Worm (Caenorhabditis elegans) whole organism, young adult: Measurements from ENCODE around the gene ZK1086.2.

Source experiments
- F33H1.4 ChIP-seq: fragments of 200-800 bp; sonication (Bioruptor generic); IDR thresholded peaks from 2 replicates; pipeline ENCODE4 v1.3.6; 2022; ENCODE audit warnings: missing genetic modification reagents, missing genetic modification characterization, missing compliant biosample characterization
- F37B4.10 ChIP-seq: fragments of 200-800 bp; sonication (Bioruptor generic); IDR thresholded peaks from 2 replicates; pipeline ENCODE4 v1.3.6; 2022; ENCODE audit warnings: missing genetic modification characterization, missing compliant biosample characterization
- F57C9.4 ChIP-seq: sonication (generic microtip); optimal IDR thresholded peaks from 2 replicates; lab custom pipeline; 2017; ENCODE audit warnings: mild to moderate bottlenecking, missing genetic modification characterization, missing compliant biosample characterization
- Y56A3A.18 ChIP-seq: fragments of 200-800 bp; sonication (Bioruptor generic); IDR thresholded peaks from 2 replicates; pipeline ENCODE4 v1.3.6; 2022; ENCODE audit warnings: missing genetic modification reagents, missing genetic modification characterization, missing compliant biosample characterization
- ZK185.1 ChIP-seq: sonication (generic microtip); optimal IDR thresholded peaks from 2 replicates; lab custom pipeline; 2016; ENCODE audit warnings: mild to moderate bottlenecking, missing genetic modification characterization, missing compliant biosample characterization; ENCODE audit not compliant: poor library complexity, severe bottlenecking
- aptf-2 ChIP-seq: fragments of 200-800 bp; sonication (Bioruptor generic); conservative IDR thresholded peaks from 2 replicates; pipeline ENCODE4 v1.3.6; 2022; ENCODE audit warnings: missing genetic modification reagents, missing genetic modification characterization, missing compliant biosample characterization
- aptf-3 ChIP-seq: fragments of 200-800 bp; sonication (Bioruptor generic); IDR thresholded peaks from 2 replicates; pipeline ENCODE4 v1.3.6; 2022; ENCODE audit warnings: missing genetic modification characterization, missing compliant biosample characterization
- atf-7 ChIP-seq: sonication (generic microtip); optimal IDR thresholded peaks from 2 replicates; lab custom pipeline; 2017; ENCODE audit warnings: mild to moderate bottlenecking, missing genetic modification characterization, missing compliant biosample characterization
- cebp-1 ChIP-seq, 2 experiments: fragments of 200-800 bp in 1 of 2; sonication (Bioruptor generic) in 1 of 2; sonication (generic microtip) in 1 of 2; IDR thresholded peaks in 1 of 2; optimal IDR thresholded peaks in 1 of 2; 2 replicates each; pipeline versions ENCODE4 v1.3.6 to Lab custom; 2017 to 2022; ENCODE audit warnings: missing compliant biosample characterization in 2 of 2, missing genetic modification characterization in 2 of 2, mild to moderate bottlenecking in 1 of 2, missing genetic modification reagents in 1 of 2, moderate library complexity in 1 of 2
- ceh-27 ChIP-seq: fragments of 200-800 bp; sonication (Bioruptor generic); optimal IDR thresholded peaks from 2 replicates; lab custom pipeline; 2018; ENCODE audit warnings: mild to moderate bottlenecking, missing genetic modification characterization, moderate library complexity, missing compliant biosample characterization
- ceh-40 ChIP-seq: fragments of 200-800 bp; sonication (Bioruptor generic); IDR thresholded peaks from 2 replicates; pipeline ENCODE4 v1.3.6; 2022; ENCODE audit warnings: missing genetic modification characterization, missing compliant biosample characterization
- ceh-58 ChIP-seq: fragments of 200-800 bp; sonication (Bioruptor generic); IDR thresholded peaks from 2 replicates; pipeline ENCODE4 v1.3.6; 2022; ENCODE audit warnings: missing genetic modification characterization, missing compliant biosample characterization
- ceh-91 ChIP-seq: fragments of 200-800 bp; sonication (Bioruptor generic); IDR thresholded peaks from 2 replicates; pipeline ENCODE4 v1.3.6; 2022; ENCODE audit warnings: missing genetic modification reagents, missing genetic modification characterization, missing compliant biosample characterization
- dox-1 ChIP-seq: fragments of 200-800 bp; sonication (Bioruptor generic); IDR thresholded peaks from 2 replicates; pipeline ENCODE4 v1.3.6; 2022; ENCODE audit warnings: missing genetic modification reagents, missing genetic modification characterization, missing compliant biosample characterization
- egl-18 ChIP-seq: fragments of 200-800 bp; sonication (Bioruptor generic); IDR thresholded peaks from 2 replicates; pipeline ENCODE4 v1.3.6; 2022; ENCODE audit warnings: missing genetic modification reagents, missing genetic modification characterization, missing compliant biosample characterization
- egrh-3 ChIP-seq: fragments of 200-800 bp; sonication (Bioruptor generic); IDR thresholded peaks from 2 replicates; pipeline ENCODE4 v1.3.6; 2022; ENCODE audit warnings: missing genetic modification reagents, missing genetic modification characterization, missing compliant biosample characterization
- hsf-1 ChIP-seq: fragments of 200-800 bp; sonication (Bioruptor generic); IDR thresholded peaks from 2 replicates; pipeline ENCODE4 v1.3.6; 2022; ENCODE audit warnings: missing genetic modification reagents, missing genetic modification characterization, missing compliant biosample characterization
- let-607 ChIP-seq, 2 experiments: fragments of 200-800 bp in 1 of 2; sonication (Bioruptor generic) in 1 of 2; sonication (generic microtip) in 1 of 2; optimal IDR thresholded peaks; 2 replicates each; lab custom pipeline; 2016 to 2018; ENCODE audit warnings: mild to moderate bottlenecking in 2 of 2, missing compliant biosample characterization in 2 of 2, missing genetic modification characterization in 2 of 2, moderate library complexity in 2 of 2, missing genotype in 1 of 2
- madf-8 ChIP-seq: fragments of 200-800 bp; sonication (Bioruptor generic); conservative IDR thresholded peaks from 2 replicates; pipeline ENCODE4 v1.3.6; 2022; ENCODE audit warnings: missing genetic modification reagents, missing genetic modification characterization, missing compliant biosample characterization
- mel-28 ChIP-seq: sonication (generic microtip); optimal IDR thresholded peaks from 2 replicates; lab custom pipeline; 2016; ENCODE audit warnings: borderline replicate concordance, mild to moderate bottlenecking, missing genetic modification characterization, missing compliant biosample characterization
- nhr-80 ChIP-seq: sonication (generic microtip); optimal IDR thresholded peaks from 2 replicates; lab custom pipeline; 2016; ENCODE audit warnings: missing genetic modification characterization, missing compliant biosample characterization
- nhr-90 ChIP-seq: sonication (generic microtip); optimal IDR thresholded peaks from 2 replicates; lab custom pipeline; 2016; ENCODE audit warnings: missing genotype, mild to moderate bottlenecking, missing genetic modification characterization, missing compliant biosample characterization
- pha-4 ChIP-seq: fragments of 150-350 bp; sonication (generic microtip); optimal IDR thresholded peaks from 2 replicates; lab custom pipeline; 2014; ENCODE audit warnings: missing biosample characterization, missing genetic modification reagents, missing genetic modification characterization
- rcor-1 ChIP-seq: fragments of 200-800 bp; sonication (Bioruptor generic); IDR thresholded peaks from 2 replicates; pipeline ENCODE4 v1.3.6; 2022; ENCODE audit warnings: missing genetic modification reagents, missing genetic modification characterization, missing compliant biosample characterization
- repo-1 ChIP-seq: sonication (generic microtip); optimal IDR thresholded peaks from 2 replicates; lab custom pipeline; 2017; ENCODE audit warnings: mild to moderate bottlenecking, missing genetic modification characterization, missing compliant biosample characterization
- sea-2 ChIP-seq: fragments of 200-800 bp; sonication (Bioruptor generic); IDR thresholded peaks from 2 replicates; pipeline ENCODE4 v1.3.6; 2022; ENCODE audit warnings: missing genetic modification characterization, missing compliant biosample characterization
- tbx-9 ChIP-seq: sonication (generic microtip); optimal IDR thresholded peaks from 2 replicates; lab custom pipeline; 2016; ENCODE audit warnings: borderline replicate concordance, missing genetic modification characterization, inconsistent platforms, missing compliant biosample characterization
- tlf-1 ChIP-seq: fragments of 200-800 bp; sonication (Bioruptor generic); optimal IDR thresholded peaks from 2 replicates; lab custom pipeline; 2018; ENCODE audit warnings: mild to moderate bottlenecking, missing genetic modification characterization, missing compliant biosample characterization
- unc-62 ChIP-seq: fragments of 150-350 bp; optimal IDR thresholded peaks from 2 replicates; lab custom pipeline; 2014; ENCODE audit warnings: missing biosample characterization, missing genetic modification reagents, missing genetic modification characterization
- xnd-1 ChIP-seq: sonication (generic microtip); optimal IDR thresholded peaks from 2 replicates; lab custom pipeline; 2016; ENCODE audit warnings: missing genotype, missing genetic modification reagents, missing genetic modification characterization, missing compliant biosample characterization
- ztf-18 ChIP-seq: sonication (generic microtip); optimal IDR thresholded peaks from 2 replicates; lab custom pipeline; 2016; ENCODE audit warnings: missing genotype, mild to moderate bottlenecking, missing genetic modification characterization, missing compliant biosample characterization
- ztf-26 ChIP-seq: sonication (generic microtip); optimal IDR thresholded peaks from 2 replicates; lab custom pipeline; 2017; ENCODE audit warnings: missing genetic modification characterization, missing compliant biosample characterization
- ztf-6 ChIP-seq: fragments of 200-800 bp; sonication (Bioruptor generic); IDR thresholded peaks from 2 replicates; pipeline ENCODE4 v1.3.6; 2022; ENCODE audit warnings: missing genetic modification reagents, missing genetic modification characterization, missing compliant biosample characterization

The ZK1086.2 gene

DNA sequence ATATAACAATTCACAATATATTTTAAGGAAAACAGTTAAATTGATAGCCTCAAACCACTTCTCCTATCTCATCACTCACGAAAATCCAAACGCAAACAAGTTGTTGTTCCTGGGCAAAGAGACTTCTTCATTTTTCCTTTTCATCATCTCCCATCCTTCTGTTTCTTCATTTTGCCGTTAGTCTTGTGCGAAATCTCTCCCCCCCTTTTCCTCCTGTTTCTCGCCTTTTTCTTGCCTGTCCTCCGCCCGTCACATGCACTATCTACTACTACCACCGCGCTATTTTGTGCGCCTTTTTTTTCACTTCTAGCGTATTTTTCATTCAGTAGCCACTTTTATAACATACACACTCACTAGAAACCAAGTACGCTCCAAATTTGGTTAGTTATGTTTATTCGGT, 38.9 kb downstream of the ZK1086.2 start (continued):
- TF ChIP-seq cebp-1 (GFP tag; IDR thresholded peaks at IDR 0.05; lab: Robert Waterston, UW) (no peak), cebp-1 (tag; optimal IDR thresholded peaks at IDR 0.05; lab: Kevin White, UChicago) (peak; percentile 46), ceh-91 (no peak), ztf-18 (tag; lab: Kevin White, UChicago) (no peak), dox-1 (no peak), ceh-27 (GFP tag; lab: Kevin White, UChicago) (peak; percentile 25), xnd-1 (tag; lab: Kevin White, UChicago) (no peak), ZK185.1 (tag; lab: Kevin White, UChicago) (no peak), tlf-1 (GFP tag; lab: Kevin White, UChicago) (no peak), rcor-1 (GFP tag; lab: Robert Waterston, UW) (no peak), egrh-3 (GFP tag; lab: Robert Waterston, UW) (no peak), Y56A3A.18 (no peak), F37B4.10 (GFP tag; lab: Robert Waterston, UW) (no peak)

DNA sequence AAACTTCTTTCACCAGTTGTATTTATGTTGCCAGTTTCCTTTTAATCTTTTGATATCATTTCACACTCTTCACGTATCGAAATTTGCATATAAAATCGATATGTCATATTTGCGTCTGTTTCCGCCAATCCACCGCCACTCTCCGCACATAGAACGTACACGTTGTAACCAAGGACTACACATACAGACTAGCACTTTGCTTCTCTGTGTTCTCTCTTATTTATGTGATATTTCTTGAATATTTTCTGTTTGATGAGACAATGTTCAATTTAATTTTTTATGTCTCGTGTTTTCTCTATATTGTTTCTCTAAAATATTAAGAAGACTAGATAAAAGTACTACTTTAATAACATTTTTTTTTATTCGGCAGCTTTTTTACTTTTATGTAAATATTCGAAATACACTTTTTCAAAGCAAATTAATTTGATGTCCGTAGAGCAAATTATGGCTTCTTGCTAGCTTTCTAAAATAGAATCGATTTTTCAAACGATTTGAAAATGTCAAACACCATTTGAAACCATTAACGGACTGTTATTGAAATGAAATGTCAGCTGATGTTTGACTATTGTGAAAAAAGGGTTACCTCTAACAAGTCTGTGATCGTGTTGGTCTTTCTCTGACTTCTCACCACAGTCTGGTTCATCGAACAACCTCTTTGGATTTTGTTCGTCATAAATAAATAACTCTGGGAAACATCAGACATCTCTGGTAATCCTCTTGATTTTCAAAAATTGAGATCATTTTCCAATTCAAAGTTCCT, 40.4 kb downstream of the ZK1086.2 start:
- TF ChIP-seq cebp-1 (GFP tag; IDR thresholded peaks at IDR 0.05; lab: Robert Waterston, UW) = no peak
- no peak for TF ChIP-seq cebp-1 (tag; optimal IDR thresholded peaks at IDR 0.05; lab: Kevin White, UChicago)
- TF ChIP-seq sea-2 (GFP tag; lab: Robert Waterston, UW) = no peak
- TF ChIP-seq aptf-3 = no peak
- TF ChIP-seq tbx-9 (tag; lab: Kevin White, UChicago) = no peak
- TF ChIP-seq let-607 (tag; optimal IDR thresholded peaks at IDR 0.05; lab: Kevin White, UChicago) = no peak
- TF ChIP-seq nhr-80 (tag; lab: Kevin White, UChicago) = peak; percentile 15
- no peak for TF ChIP-seq atf-7 (tag; lab: Kevin White, UChicago)
- TF ChIP-seq unc-62 = no peak
- no peak for TF ChIP-seq F57C9.4

- TF ChIP-seq egl-18 (GFP tag; lab: Robert Waterston, UW) (no peak), nhr-80 (tag; lab: Kevin White, UChicago) (peak; percentile 34)
Measured at ce11 chrX:13747997-13748396, 45.4 kb downstream of the ZK1086.2 start.

- TF ChIP-seq nhr-80 (tag; lab: Kevin White, UChicago) = peak; percentile 2
- TF ChIP-seq nhr-90 (tag; lab: Kevin White, UChicago) = no peak
- 0 out of 2 replicates have a peak, but pooled peaks have one; percentile 33 for TF ChIP-seq dox-1
- TF ChIP-seq let-607 (tag; optimal IDR thresholded peaks at IDR 0.05; lab: Kevin White, UChicago) = peak in 1 of 2 experiments; percentile 10
- TF ChIP-seq ceh-58 (GFP tag; lab: Robert Waterston, UW) = 0 out of 2 replicates have a peak, but pooled peaks have one; percentile 32
Measured at ce11 chrX:13746661-13747365, 46.6 kb downstream of the ZK1086.2 start, which contains the start of gene nhr-71. Gene nhr-71, plus strand, starts transcription at chrX:13747315.

DNA sequence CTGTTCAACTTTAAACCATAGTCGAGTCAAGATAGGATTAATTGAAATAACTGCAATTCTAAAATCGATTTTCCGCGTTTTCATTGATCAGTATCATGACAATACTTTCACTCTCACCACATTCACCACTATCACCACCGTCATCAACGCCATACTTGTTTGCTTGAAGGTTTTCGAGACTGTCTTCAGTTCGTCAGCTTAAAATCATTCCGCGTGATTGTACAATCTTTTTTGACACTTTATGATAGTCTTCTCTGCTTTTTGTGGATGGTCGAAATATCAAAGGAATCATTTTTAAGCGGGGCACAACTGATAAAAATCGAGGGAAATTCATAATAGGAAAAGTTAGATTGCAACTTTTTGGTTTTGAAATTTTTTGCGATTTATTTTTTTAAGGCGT, 47.2 kb downstream of the ZK1086.2 start:
- TF ChIP-seq F57C9.4 (no peak), madf-8 (no peak), nhr-80 (tag; lab: Kevin White, UChicago) (peak; percentile 79), repo-1 (tag; lab: Kevin White, UChicago) (no peak), egl-18 (GFP tag; lab: Robert Waterston, UW) (no peak), ceh-91 (no peak), ceh-40 (no peak), unc-62 (peak; percentile 76), mel-28 (tag; lab: Kevin White, UChicago) (no peak), aptf-2 (GFP tag; lab: Robert Waterston, UW) (no peak), hsf-1 (no peak), ztf-26 (tag; lab: Kevin White, UChicago) (no peak), pha-4 (tag; lab: Kevin White, UChicago) (no peak), cebp-1 (GFP tag; IDR thresholded peaks at IDR 0.05; lab: Robert Waterston, UW) (no peak), cebp-1 (tag; optimal IDR thresholded peaks at IDR 0.05; lab: Kevin White, UChicago) (no peak), ztf-6 (GFP tag; lab: Robert Waterston, UW) (no peak), F33H1.4 (GFP tag; lab: Robert Waterston, UW) (no peak)
- TF ChIP-seq, all 124 proteins: peak for 2
